Worm (Caenorhabditis elegans): ENCODE measurements around the gene F54D1.6.

DNA sequence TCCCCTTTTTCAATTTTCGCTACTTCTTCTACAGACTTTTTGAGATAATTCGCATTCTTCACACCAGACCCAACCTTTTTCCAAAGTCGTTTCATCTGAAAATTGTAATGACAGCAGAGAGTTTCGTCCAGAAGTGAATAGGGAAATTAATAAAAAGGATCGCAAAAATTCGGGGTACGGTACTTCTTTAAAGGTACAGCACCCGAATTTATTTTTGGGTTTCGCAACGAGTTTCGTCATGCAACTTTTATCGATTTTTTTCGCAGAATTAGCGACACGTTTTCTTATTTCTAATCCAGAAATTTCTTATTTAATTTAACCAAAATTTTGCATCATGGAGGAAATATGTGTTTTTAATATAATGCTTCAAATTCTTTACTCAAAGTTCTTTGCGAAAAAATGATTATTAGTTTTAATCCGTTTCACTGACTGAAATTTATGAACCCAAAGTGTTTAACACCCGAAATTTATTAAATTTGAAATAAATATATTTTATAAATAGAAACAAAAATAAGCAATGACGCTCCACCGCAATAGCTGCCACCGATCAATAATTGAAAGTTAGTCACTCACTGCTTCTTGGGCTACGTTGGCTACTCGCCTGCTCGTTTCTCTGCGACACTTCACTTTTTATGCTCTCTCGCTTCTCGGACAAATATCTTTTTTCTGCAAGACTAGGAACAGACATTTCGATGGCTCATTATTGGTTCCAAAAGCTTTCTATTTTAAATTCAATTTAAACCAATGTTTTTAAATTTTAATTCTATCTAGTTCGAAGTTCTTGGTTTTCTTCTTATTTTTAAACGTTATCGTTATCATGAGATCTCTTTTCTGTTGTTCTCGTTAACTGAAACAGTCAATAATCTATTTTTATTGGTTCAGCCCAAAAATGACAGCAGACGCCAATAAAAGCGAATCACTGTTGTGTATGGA, 10.8 kb downstream of the F54D1.6 start, which contains the start of the genes B0035.15 and dnj-1:
- TF ChIP-seq nhr-232 (tag; optimal IDR thresholded peaks at IDR 0.05) (no peak), ceh-2 (tag; optimal IDR thresholded peaks at IDR 0.05) (no peak), ceh-34 (tag; optimal IDR thresholded peaks at IDR 0.05) (no peak), ztf-16 (tag; optimal IDR thresholded peaks at IDR 0.05) (no peak), elt-2 (tag; optimal IDR thresholded peaks at IDR 0.05) (no peak), T23F11.4 (GFP tag; optimal IDR thresholded peaks at IDR 0.05) (no peak), rnt-1 (tag; optimal IDR thresholded peaks at IDR 0.05) (no peak), unc-3 (GFP tag; conservative IDR thresholded peaks at IDR 0.05) (no peak), unc-3 (tag; optimal IDR thresholded peaks at IDR 0.05) (no peak), pha-4 (tag; optimal IDR thresholded peaks at IDR 0.05) (no peak)
